Worm (Caenorhabditis elegans) whole organism, young adult: ENCODE data around the gene natb-1.
A peak's percentile ranks its signal among the peaks of the same experiment; 100 is the strongest.

Source experiments
- B0336.3 ChIP-seq: fragments of 200-800 bp; sonication (Bioruptor generic); IDR thresholded peaks from 2 replicates; pipeline ENCODE4 v1.3.6; 2022; ENCODE audit warnings: missing genetic modification characterization, missing compliant biosample characterization
- C06A6.2 ChIP-seq: fragments of 200-800 bp; sonication (Bioruptor generic); conservative IDR thresholded peaks from 2 replicates; pipeline ENCODE4 v1.3.6; 2022; ENCODE audit warnings: missing genetic modification characterization, missing compliant biosample characterization
- D2030.7 ChIP-seq: fragments of 200-800 bp; sonication (Bioruptor generic); IDR thresholded peaks from 2 replicates; pipeline ENCODE4 v1.3.6; 2022; ENCODE audit warnings: missing genetic modification reagents, missing genetic modification characterization, missing compliant biosample characterization
- F10E7.11 ChIP-seq: sonication (generic microtip); optimal IDR thresholded peaks from 2 replicates; lab custom pipeline; 2017; ENCODE audit warnings: mild to moderate bottlenecking, missing genetic modification characterization, moderate library complexity, missing compliant biosample characterization
- F23B12.7 ChIP-seq: sonication (generic microtip); optimal IDR thresholded peaks from 2 replicates; lab custom pipeline; 2017; ENCODE audit warnings: missing genetic modification characterization, mild to moderate bottlenecking, missing compliant biosample characterization, antibody characterized with exemption, moderate library complexity; ENCODE audit not compliant: insufficient read depth
- F33H1.4 ChIP-seq: fragments of 200-800 bp; sonication (Bioruptor generic); IDR thresholded peaks from 2 replicates; pipeline ENCODE4 v1.3.6; 2022; ENCODE audit warnings: missing genetic modification reagents, missing genetic modification characterization, missing compliant biosample characterization
- F37B4.10 ChIP-seq: fragments of 200-800 bp; sonication (Bioruptor generic); IDR thresholded peaks from 2 replicates; pipeline ENCODE4 v1.3.6; 2022; ENCODE audit warnings: missing genetic modification characterization, missing compliant biosample characterization
- F49E8.2 ChIP-seq: sonication (generic microtip); optimal IDR thresholded peaks from 3 replicates; lab custom pipeline; 2017; ENCODE audit warnings: missing genetic modification characterization, mild to moderate bottlenecking, missing compliant biosample characterization, antibody characterized with exemption, moderate library complexity; ENCODE audit not compliant: insufficient read depth
- F55B11.4 ChIP-seq: sonication (generic microtip); optimal IDR thresholded peaks from 2 replicates; lab custom pipeline; 2016; ENCODE audit warnings: missing compliant biosample characterization, missing genetic modification characterization, borderline replicate concordance; ENCODE audit not compliant: insufficient read depth
- F57A8.1 ChIP-seq: fragments of 200-800 bp; sonication (Bioruptor generic); optimal IDR thresholded peaks from 2 replicates; lab custom pipeline; 2018; ENCODE audit warnings: mild to moderate bottlenecking, missing genetic modification characterization, moderate library complexity, missing compliant biosample characterization
- F57C9.4 ChIP-seq: sonication (generic microtip); optimal IDR thresholded peaks from 2 replicates; lab custom pipeline; 2017; ENCODE audit warnings: mild to moderate bottlenecking, missing genetic modification characterization, missing compliant biosample characterization
- Y53F4B.3 ChIP-seq: fragments of 200-800 bp; sonication (Bioruptor generic); IDR thresholded peaks from 2 replicates; pipeline ENCODE4 v1.3.6; 2022; ENCODE audit warnings: missing genetic modification reagents, missing genetic modification characterization, missing compliant biosample characterization
- Y79H2A.3 ChIP-seq: fragments of 200-800 bp; sonication (Bioruptor generic); conservative IDR thresholded peaks from 2 replicates; pipeline ENCODE4 v1.3.6; 2022; ENCODE audit warnings: missing genetic modification reagents, missing genetic modification characterization, missing compliant biosample characterization
- aptf-3 ChIP-seq: fragments of 200-800 bp; sonication (Bioruptor generic); IDR thresholded peaks from 2 replicates; pipeline ENCODE4 v1.3.6; 2022; ENCODE audit warnings: missing genetic modification characterization, missing compliant biosample characterization
- bed-1 ChIP-seq: fragments of 200-800 bp; sonication (Bioruptor generic); IDR thresholded peaks from 2 replicates; pipeline ENCODE4 v1.3.6; 2022; ENCODE audit warnings: missing genetic modification reagents, missing genetic modification characterization, missing compliant biosample characterization
- ceh-100 ChIP-seq: fragments of 200-800 bp; sonication (Bioruptor generic); IDR thresholded peaks from 2 replicates; pipeline ENCODE4 v1.3.6; 2022; ENCODE audit warnings: missing genetic modification reagents, missing genetic modification characterization, missing compliant biosample characterization
- ceh-91 ChIP-seq: fragments of 200-800 bp; sonication (Bioruptor generic); IDR thresholded peaks from 2 replicates; pipeline ENCODE4 v1.3.6; 2022; ENCODE audit warnings: missing genetic modification reagents, missing genetic modification characterization, missing compliant biosample characterization
- dpff-1 ChIP-seq: sonication (generic microtip); optimal IDR thresholded peaks from 2 replicates; lab custom pipeline; 2017; ENCODE audit warnings: mild to moderate bottlenecking, missing genetic modification characterization, missing compliant biosample characterization
- dpl-1 ChIP-seq: fragments of 150-350 bp; optimal IDR thresholded peaks from 2 replicates; lab custom pipeline; 2014; ENCODE audit warnings: missing biosample characterization, missing genetic modification reagents, missing genetic modification characterization
- fkh-3 ChIP-seq: sonication (generic microtip); optimal IDR thresholded peaks from 2 replicates; lab custom pipeline; 2016; ENCODE audit warnings: mild to moderate bottlenecking, missing genetic modification characterization, missing compliant biosample characterization
- gei-17 ChIP-seq: fragments of 200-800 bp; sonication (Bioruptor generic); optimal IDR thresholded peaks from 2 replicates; lab custom pipeline; 2018; ENCODE audit warnings: mild to moderate bottlenecking, missing genetic modification characterization, missing compliant biosample characterization
- hlh-26 ChIP-seq: fragments of 200-800 bp; sonication (Bioruptor generic); conservative IDR thresholded peaks from 2 replicates; pipeline ENCODE4 v1.3.6; 2022; ENCODE audit warnings: missing genetic modification reagents, missing genetic modification characterization, missing compliant biosample characterization
- hmg-1.2 ChIP-seq: fragments of 200-800 bp; sonication (Bioruptor generic); IDR thresholded peaks from 2 replicates; pipeline ENCODE4 v1.3.6; 2022; ENCODE audit warnings: missing genetic modification reagents, missing genetic modification characterization, missing compliant biosample characterization
- let-526 ChIP-seq: fragments of 200-800 bp; sonication (Bioruptor generic); IDR thresholded peaks from 2 replicates; pipeline ENCODE4 v1.3.6; 2022; ENCODE audit warnings: missing genetic modification reagents, missing genetic modification characterization, missing compliant biosample characterization
- let-607 ChIP-seq, 2 experiments: fragments of 200-800 bp in 1 of 2; sonication (Bioruptor generic) in 1 of 2; sonication (generic microtip) in 1 of 2; optimal IDR thresholded peaks; 2 replicates each; lab custom pipeline; 2016 to 2018; ENCODE audit warnings: mild to moderate bottlenecking in 2 of 2, missing compliant biosample characterization in 2 of 2, missing genetic modification characterization in 2 of 2, moderate library complexity in 2 of 2, missing genotype in 1 of 2
- lin-35 ChIP-seq, 3 experiments: fragments of 150-350 bp in 2 of 3; sonication (generic microtip) in 1 of 3; optimal IDR thresholded peaks; 2 replicates each; lab custom pipeline; 2014 to 2018; ENCODE audit warnings: missing biosample characterization in 3 of 3, missing genetic modification characterization in 3 of 3, missing genetic modification reagents in 3 of 3
- lin-40 ChIP-seq: sonication (generic microtip); optimal IDR thresholded peaks from 2 replicates; lab custom pipeline; 2016; ENCODE audit warnings: missing genetic modification characterization, mild to moderate bottlenecking, missing compliant biosample characterization, missing genotype, missing genetic modification reagents
- lsy-27 ChIP-seq: sonication (generic microtip); optimal IDR thresholded peaks from 2 replicates; lab custom pipeline; 2017; ENCODE audit warnings: missing genetic modification characterization, mild to moderate bottlenecking, missing compliant biosample characterization, antibody characterized with exemption, missing genotype, borderline replicate concordance; ENCODE audit not compliant: insufficient read depth
- madf-10 ChIP-seq: sonication (generic microtip); optimal IDR thresholded peaks from 2 replicates; lab custom pipeline; 2016; ENCODE audit warnings: mild to moderate bottlenecking, missing genetic modification characterization, missing compliant biosample characterization
- madf-6 ChIP-seq: fragments of 200-800 bp; sonication (Bioruptor generic); IDR thresholded peaks from 2 replicates; pipeline ENCODE4 v1.3.6; 2022; ENCODE audit warnings: missing genetic modification reagents, missing genetic modification characterization, missing compliant biosample characterization
- madf-8 ChIP-seq: fragments of 200-800 bp; sonication (Bioruptor generic); conservative IDR thresholded peaks from 2 replicates; pipeline ENCODE4 v1.3.6; 2022; ENCODE audit warnings: missing genetic modification reagents, missing genetic modification characterization, missing compliant biosample characterization
- mel-28 ChIP-seq: sonication (generic microtip); optimal IDR thresholded peaks from 2 replicates; lab custom pipeline; 2016; ENCODE audit warnings: borderline replicate concordance, mild to moderate bottlenecking, missing genetic modification characterization, missing compliant biosample characterization
- nhr-90 ChIP-seq: sonication (generic microtip); optimal IDR thresholded peaks from 2 replicates; lab custom pipeline; 2016; ENCODE audit warnings: missing genotype, mild to moderate bottlenecking, missing genetic modification characterization, missing compliant biosample characterization
- pha-4 ChIP-seq: fragments of 150-350 bp; sonication (generic microtip); optimal IDR thresholded peaks from 2 replicates; lab custom pipeline; 2014; ENCODE audit warnings: missing biosample characterization, missing genetic modification reagents, missing genetic modification characterization
- rec-8 ChIP-seq, 2 experiments: sonication (generic microtip); optimal IDR thresholded peaks; 2 replicates each; lab custom pipeline; 2016; ENCODE audit warnings: mild to moderate bottlenecking in 2 of 2, missing genetic modification characterization in 2 of 2, missing genetic modification reagents in 2 of 2, missing genotype in 2 of 2, missing biosample characterization in 1 of 2, missing compliant biosample characterization in 1 of 2, moderate library complexity in 1 of 2
- sea-2 ChIP-seq: fragments of 200-800 bp; sonication (Bioruptor generic); IDR thresholded peaks from 2 replicates; pipeline ENCODE4 v1.3.6; 2022; ENCODE audit warnings: missing genetic modification characterization, missing compliant biosample characterization
- snpc-1.1 ChIP-seq: sonication (generic microtip); optimal IDR thresholded peaks from 2 replicates; lab custom pipeline; 2017; ENCODE audit warnings: missing genetic modification characterization, mild to moderate bottlenecking, missing compliant biosample characterization, antibody characterized with exemption, moderate library complexity, missing genotype, missing genetic modification reagents; ENCODE audit not compliant: insufficient read depth
- snpc-1.3 ChIP-seq: sonication (generic microtip); optimal IDR thresholded peaks from 2 replicates; lab custom pipeline; 2017; ENCODE audit warnings: missing genetic modification characterization, mild to moderate bottlenecking, missing compliant biosample characterization, antibody characterized with exemption, moderate library complexity, missing genotype, missing genetic modification reagents; ENCODE audit not compliant: insufficient read depth
- snpc-4 ChIP-seq, 5 experiments: fragments of 150-350 bp in 1 of 5; sonication (generic microtip) in 4 of 5; optimal IDR thresholded peaks; 2 replicates each; lab custom pipeline; 2014 to 2018; ENCODE audit warnings: missing genetic modification characterization in 5 of 5, missing biosample characterization in 3 of 5, antibody characterized with exemption in 2 of 5, mild to moderate bottlenecking in 2 of 5, missing compliant biosample characterization in 2 of 5, missing genotype in 2 of 5, moderate library complexity in 2 of 5, missing genetic modification reagents in 1 of 5
- somi-1 ChIP-seq: fragments of 200-800 bp; sonication (Bioruptor generic); optimal IDR thresholded peaks from 2 replicates; lab custom pipeline; 2018; ENCODE audit warnings: mild to moderate bottlenecking, missing genetic modification characterization, missing compliant biosample characterization
- sptf-2 ChIP-seq: fragments of 200-800 bp; sonication (Bioruptor generic); optimal IDR thresholded peaks from 2 replicates; lab custom pipeline; 2018; ENCODE audit warnings: mild to moderate bottlenecking, missing genetic modification characterization, missing compliant biosample characterization
- tbp1 ChIP-seq: fragments of 200-800 bp; sonication (Bioruptor generic); optimal IDR thresholded peaks from 2 replicates; lab custom pipeline; 2018; ENCODE audit warnings: mild to moderate bottlenecking, missing genetic modification characterization, missing compliant biosample characterization
- tlf-1 ChIP-seq: fragments of 200-800 bp; sonication (Bioruptor generic); optimal IDR thresholded peaks from 2 replicates; lab custom pipeline; 2018; ENCODE audit warnings: mild to moderate bottlenecking, missing genetic modification characterization, missing compliant biosample characterization
- ztf-18 ChIP-seq: sonication (generic microtip); optimal IDR thresholded peaks from 2 replicates; lab custom pipeline; 2016; ENCODE audit warnings: missing genotype, mild to moderate bottlenecking, missing genetic modification characterization, missing compliant biosample characterization
- ztf-25 ChIP-seq: fragments of 200-800 bp; sonication (Bioruptor generic); IDR thresholded peaks from 2 replicates; pipeline ENCODE4 v1.3.6; 2022; ENCODE audit warnings: missing genetic modification reagents, missing genetic modification characterization, missing compliant biosample characterization
- ztf-28 ChIP-seq: fragments of 200-800 bp; sonication (Bioruptor generic); IDR thresholded peaks from 2 replicates; pipeline ENCODE4 v1.3.6; 2022; ENCODE audit warnings: missing genetic modification reagents, missing genetic modification characterization, missing compliant biosample characterization
- ztf-6 ChIP-seq: fragments of 200-800 bp; sonication (Bioruptor generic); IDR thresholded peaks from 2 replicates; pipeline ENCODE4 v1.3.6; 2022; ENCODE audit warnings: missing genetic modification reagents, missing genetic modification characterization, missing compliant biosample characterization

natb-1 gene

ce11 chrV:8010103-8010502 is 26.9 kb upstream of the natb-1 start, which contains the start of gene Y97E10AR.4:
Y97E10AR.4 (minus strand) TSS chrV:8010233.
- no peak for TF ChIP-seq F55B11.4
- TF ChIP-seq snpc-4 (GFP tag; optimal IDR thresholded peaks at IDR 0.05; lab: Kevin White, UChicago), result no peak
- TF ChIP-seq snpc-4 (tag; optimal IDR thresholded peaks at IDR 0.05; lab: Kevin White, UChicago), result peak in 1 of 4 experiments; percentile 6
- TF ChIP-seq F49E8.2 (tag; lab: Kevin White, UChicago), result no peak
- TF ChIP-seq F23B12.7 (tag; lab: Kevin White, UChicago), result no peak
- TF ChIP-seq F57A8.1 (GFP tag; lab: Kevin White, UChicago), result no peak
- no peak for TF ChIP-seq let-526 (GFP tag; lab: Robert Waterston, UW)
- TF ChIP-seq B0336.3, result no peak
- no peak for TF ChIP-seq bed-1
- TF ChIP-seq dpff-1 (tag; lab: Kevin White, UChicago), result no peak
- no peak for TF ChIP-seq mel-28
- TF ChIP-seq F57C9.4 (tag; lab: Kevin White, UChicago), result no peak
- TF ChIP-seq tbp1 (GFP tag; lab: Kevin White, UChicago), result no peak
- no peak for TF ChIP-seq gei-17
- no peak for TF ChIP-seq sptf-2 (GFP tag; lab: Kevin White, UChicago)
- no peak for TF ChIP-seq lsy-27
- no peak for TF ChIP-seq snpc-1.1
- no peak for TF ChIP-seq somi-1
- no peak for TF ChIP-seq Y53F4B.3 (GFP tag; lab: Robert Waterston, UW)
- TF ChIP-seq pha-4 (tag; lab: Kevin White, UChicago), result no peak
- TF ChIP-seq F37B4.10 (GFP tag; lab: Robert Waterston, UW), result no peak
- no peak for TF ChIP-seq lin-35 (GFP tag; optimal IDR thresholded peaks at IDR 0.05; lab: Kevin White, UChicago)
- no peak for TF ChIP-seq ceh-100 (GFP tag; lab: Robert Waterston, UW)
- TF ChIP-seq ceh-91 (GFP tag; lab: Robert Waterston, UW), result no peak
- peak; percentile 57 for TF ChIP-seq F33H1.4 (GFP tag; lab: Robert Waterston, UW)
- TF ChIP-seq nhr-90 (tag; lab: Kevin White, UChicago), result no peak
- TF ChIP-seq fkh-3 (tag; lab: Kevin White, UChicago), result no peak
- TF ChIP-seq madf-8 (GFP tag; lab: Robert Waterston, UW), result 0 out of 2 replicates have a peak, but pooled peaks have one; percentile 26
- peak; percentile 39; the same call in 1 of the 2 replicates for TF ChIP-seq madf-6 (GFP tag; lab: Robert Waterston, UW)
- peak; percentile 8 for TF ChIP-seq snpc-1.3
- no peak for TF ChIP-seq ztf-28 (GFP tag; lab: Robert Waterston, UW)
- TF ChIP-seq aptf-3 (GFP tag; lab: Robert Waterston, UW), result no peak
- no peak for TF ChIP-seq ztf-6 (GFP tag; lab: Robert Waterston, UW)
- TF ChIP-seq C06A6.2 (GFP tag; lab: Robert Waterston, UW), result no peak
- no peak for TF ChIP-seq lin-40 (tag; lab: Kevin White, UChicago)
- TF ChIP-seq hmg-1.2 (GFP tag; lab: Robert Waterston, UW), result 0 out of 2 replicates have a peak, but pooled peaks have one; percentile 7
- no peak for TF ChIP-seq rec-8 (tag; optimal IDR thresholded peaks at IDR 0.05; lab: Kevin White, UChicago)
- TF ChIP-seq madf-10 (tag; lab: Kevin White, UChicago), result no peak
- TF ChIP-seq let-607 (tag; optimal IDR thresholded peaks at IDR 0.05; lab: Kevin White, UChicago), result no peak
- TF ChIP-seq sea-2 (GFP tag; lab: Robert Waterston, UW), result no peak
- no peak for TF ChIP-seq Y79H2A.3 (GFP tag; lab: Robert Waterston, UW)
- TF ChIP-seq dpl-1 (GFP tag; lab: Kevin White, UChicago), result no peak
- TF ChIP-seq ztf-18 (tag; lab: Kevin White, UChicago), result no peak
- TF ChIP-seq D2030.7 (GFP tag; lab: Robert Waterston, UW), result no peak
- TF ChIP-seq ztf-25, result no peak
- TF ChIP-seq F10E7.11 (tag; lab: Kevin White, UChicago), result no peak
- TF ChIP-seq tlf-1 (GFP tag; lab: Kevin White, UChicago), result no peak
- no peak for TF ChIP-seq hlh-26
